Worm (Caenorhabditis elegans) whole organism, L2 larva: ENCODE measurements around the gene tra-3.
A peak's percentile ranks its signal among the peaks of the same experiment; 100 is the strongest.

ENCODE experiments used
- C34F6.9 ChIP-seq: fragments of 150-350 bp; optimal IDR thresholded peaks from 2 replicates; lab custom pipeline; 2014; ENCODE audit warnings: missing biosample characterization, missing genetic modification characterization
- F13H6.1 ChIP-seq: sonication (generic microtip); optimal IDR thresholded peaks from 2 replicates; lab custom pipeline; 2016; ENCODE audit warnings: missing genetic modification characterization, missing compliant biosample characterization
- R02D3.7 ChIP-seq: fragments of 150-350 bp; optimal IDR thresholded peaks from 2 replicates; lab custom pipeline; 2014; ENCODE audit warnings: missing biosample characterization, missing genetic modification characterization
- Y55F3AM.14 ChIP-seq: fragments of 200-800 bp; sonication (Bioruptor generic); optimal IDR thresholded peaks from 2 replicates; lab custom pipeline; 2018; ENCODE audit warnings: mild to moderate bottlenecking, missing genetic modification characterization, missing compliant biosample characterization
- ZK546.5 ChIP-seq: sonication (generic microtip); optimal IDR thresholded peaks from 2 replicates; lab custom pipeline; 2017; ENCODE audit warnings: missing biosample characterization, missing genetic modification characterization
- aly-2 ChIP-seq: fragments of 150-350 bp; optimal IDR thresholded peaks from 2 replicates; lab custom pipeline; 2014; ENCODE audit warnings: missing biosample characterization, missing genetic modification characterization
- ama-1 ChIP-seq: fragments of 150-350 bp; optimal IDR thresholded peaks from 2 replicates; lab custom pipeline; 2018; ENCODE audit warnings: inconsistent platforms
- blmp-1 ChIP-seq: sonication (generic microtip); optimal IDR thresholded peaks from 2 replicates; lab custom pipeline; 2017; ENCODE audit warnings: missing genetic modification characterization, mild to moderate bottlenecking, missing compliant biosample characterization, antibody characterized with exemption, moderate library complexity; ENCODE audit not compliant: insufficient read depth
- ceh-16 ChIP-seq: fragments of 150-350 bp; optimal IDR thresholded peaks from 2 replicates; lab custom pipeline; 2014; ENCODE audit warnings: missing biosample characterization, missing genetic modification characterization
- crh-2 ChIP-seq: sonication (generic microtip); optimal IDR thresholded peaks from 2 replicates; lab custom pipeline; 2017; ENCODE audit warnings: missing biosample characterization, missing genetic modification characterization
- elt-1 ChIP-seq: fragments of 150-350 bp; optimal IDR thresholded peaks from 2 replicates; lab custom pipeline; 2014; ENCODE audit warnings: missing biosample characterization, missing genetic modification characterization
- elt-3 ChIP-seq: sonication (generic microtip); optimal IDR thresholded peaks from 2 replicates; lab custom pipeline; 2017; ENCODE audit warnings: missing biosample characterization, missing genetic modification characterization
- fos-1 ChIP-seq: fragments of 150-350 bp; optimal IDR thresholded peaks from 2 replicates; lab custom pipeline; 2014; ENCODE audit warnings: missing biosample characterization, missing genetic modification characterization
- lin-39 ChIP-seq: fragments of 150-350 bp; optimal IDR thresholded peaks from 2 replicates; lab custom pipeline; 2014; ENCODE audit warnings: missing biosample characterization, missing genetic modification reagents, missing genetic modification characterization
- lsy-2 ChIP-seq, 2 experiments: fragments of 150-350 bp in 1 of 2; sonication (generic microtip) in 1 of 2; optimal IDR thresholded peaks; 2 replicates each; lab custom pipeline; 2014 to 2017; ENCODE audit warnings: missing biosample characterization in 2 of 2, missing genetic modification characterization in 2 of 2
- mab-5 ChIP-seq: fragments of 150-350 bp; optimal IDR thresholded peaks from 2 replicates; lab custom pipeline; 2014; ENCODE audit warnings: missing biosample characterization, missing genetic modification characterization
- mbf-1 ChIP-seq: sonication (generic microtip); optimal IDR thresholded peaks from 2 replicates; lab custom pipeline; 2017; ENCODE audit warnings: missing biosample characterization, missing genetic modification characterization
- nhr-11 ChIP-seq: fragments of 150-350 bp; optimal IDR thresholded peaks from 2 replicates; lab custom pipeline; 2014; ENCODE audit warnings: missing biosample characterization, missing genetic modification characterization
- nhr-12 ChIP-seq: fragments of 150-350 bp; optimal IDR thresholded peaks from 2 replicates; lab custom pipeline; 2014; ENCODE audit warnings: missing biosample characterization, missing genetic modification characterization
- nhr-129 ChIP-seq: fragments of 150-350 bp; optimal IDR thresholded peaks from 2 replicates; lab custom pipeline; 2014; ENCODE audit warnings: missing biosample characterization, missing genetic modification characterization
- nhr-237 ChIP-seq: fragments of 150-350 bp; optimal IDR thresholded peaks from 2 replicates; lab custom pipeline; 2014; ENCODE audit warnings: missing biosample characterization, missing genetic modification characterization
- nhr-25 ChIP-seq: fragments of 150-350 bp; sonication (generic microtip); optimal IDR thresholded peaks from 3 replicates; lab custom pipeline; 2014; ENCODE audit warnings: missing biosample characterization, missing genetic modification characterization
- nhr-6 ChIP-seq: fragments of 150-350 bp; optimal IDR thresholded peaks from 2 replicates; lab custom pipeline; 2014; ENCODE audit warnings: missing biosample characterization, missing genetic modification characterization
- peb-1 ChIP-seq: fragments of 150-350 bp; optimal IDR thresholded peaks from 2 replicates; lab custom pipeline; 2014; ENCODE audit warnings: missing biosample characterization, missing genetic modification characterization
- sem-4 ChIP-seq: fragments of 150-350 bp; optimal IDR thresholded peaks from 2 replicates; lab custom pipeline; 2014; ENCODE audit warnings: missing biosample characterization, missing genetic modification reagents, missing genetic modification characterization
- sma-3 ChIP-seq: sonication (generic microtip); optimal IDR thresholded peaks from 2 replicates; lab custom pipeline; 2016; ENCODE audit warnings: missing genetic modification reagents, missing genetic modification characterization, missing compliant biosample characterization
- sma-9 ChIP-seq, 2 experiments: fragments of 150-350 bp in 1 of 2; sonication (generic microtip) in 1 of 2; optimal IDR thresholded peaks; 2 replicates each; lab custom pipeline; 2014 to 2016; ENCODE audit warnings: missing genetic modification characterization in 2 of 2, mild to moderate bottlenecking in 1 of 2, missing biosample characterization in 1 of 2, missing compliant biosample characterization in 1 of 2, missing genetic modification reagents in 1 of 2, moderate library complexity in 1 of 2
- zag-1 ChIP-seq: fragments of 150-350 bp; optimal IDR thresholded peaks from 2 replicates; lab custom pipeline; 2014; ENCODE audit warnings: missing biosample characterization, missing genetic modification characterization
- ztf-1 ChIP-seq: fragments of 200-800 bp; sonication (Bioruptor generic); conservative IDR thresholded peaks from 2 replicates; pipeline ENCODE4 v1.3.6; 2022; ENCODE audit warnings: missing genetic modification characterization, missing compliant biosample characterization
- ztf-11 ChIP-seq: sonication (generic microtip); optimal IDR thresholded peaks from 2 replicates; lab custom pipeline; 2017; ENCODE audit warnings: missing biosample characterization, missing genetic modification characterization
- ztf-4 ChIP-seq: fragments of 150-350 bp; optimal IDR thresholded peaks from 2 replicates; lab custom pipeline; 2014; ENCODE audit warnings: missing biosample characterization, missing genetic modification characterization

Gene tra-3

ce11 chrIV:14393838-14394237, 50.1 kb downstream of the tra-3 start, which contains the start of gene clc-8:
clc-8 (plus strand) TSS chrIV:14394138.
- no peak for TF ChIP-seq nhr-12 (tag; lab: Kevin White, UChicago)
- no peak for TF ChIP-seq Y55F3AM.14
- no peak for TF ChIP-seq ztf-11 (tag; lab: Kevin White, UChicago)

- TF ChIP-seq nhr-25 (tag; lab: Kevin White, UChicago) (peak; percentile 34), Y55F3AM.14 (no peak), sma-3 (GFP tag; lab: Kevin White, UChicago) (peak; percentile 26), C34F6.9 (no peak), blmp-1 (tag; lab: Kevin White, UChicago) (peak; percentile 27), nhr-129 (tag; lab: Kevin White, UChicago) (peak; percentile 44), sem-4 (tag; lab: Kevin White, UChicago) (peak; percentile 18), nhr-6 (tag; lab: Kevin White, UChicago) (no peak), F13H6.1 (no peak)
Measured at ce11 chrIV:14391746-14392145, 52.2 kb downstream of the tra-3 start.

DNA sequence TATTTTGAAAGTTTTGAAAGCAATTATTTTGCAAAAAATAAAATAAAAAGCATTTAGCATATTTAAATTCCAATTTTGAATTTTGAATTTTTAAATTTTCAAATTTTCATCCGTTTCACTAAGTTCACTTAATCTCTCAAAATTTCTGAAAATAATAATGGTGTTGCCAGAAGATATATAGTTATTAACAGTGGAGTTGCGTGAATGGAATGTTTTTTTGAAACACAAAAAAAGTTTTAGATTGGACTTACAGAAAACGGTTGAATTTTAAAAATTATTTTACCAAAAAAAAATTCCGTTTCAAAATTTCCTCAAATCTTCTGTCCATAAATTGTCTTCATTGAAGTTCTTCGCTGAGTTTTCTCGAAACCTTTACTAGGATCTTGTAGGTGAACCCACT, 52.7 kb downstream of the tra-3 start:
- no peak for TF ChIP-seq elt-1 (tag; lab: Kevin White, UChicago)
- TF ChIP-seq crh-2 (tag; lab: Kevin White, UChicago): no peak
- no peak for TF ChIP-seq zag-1 (tag; lab: Kevin White, UChicago)
- no peak for TF ChIP-seq lin-39 (tag; lab: Kevin White, UChicago)
- TF ChIP-seq nhr-11 (tag; lab: Kevin White, UChicago): no peak
- no peak for TF ChIP-seq nhr-12 (tag; lab: Kevin White, UChicago)
- TF ChIP-seq ama-1 (lab: Kevin White, UChicago): no peak
- TF ChIP-seq F13H6.1: no peak
- TF ChIP-seq sem-4 (tag; lab: Kevin White, UChicago): no peak
- TF ChIP-seq C34F6.9: no peak
- TF ChIP-seq elt-3 (tag; lab: Kevin White, UChicago): no peak
- no peak for TF ChIP-seq ZK546.5 (tag; lab: Kevin White, UChicago)
- TF ChIP-seq nhr-25 (tag; lab: Kevin White, UChicago): no peak
- no peak for TF ChIP-seq mbf-1
- TF ChIP-seq ztf-1 (GFP tag; lab: Robert Waterston, UW): no peak
- TF ChIP-seq sma-3 (GFP tag; lab: Kevin White, UChicago): no peak
- no peak for TF ChIP-seq R02D3.7 (tag; lab: Kevin White, UChicago)
- no peak for TF ChIP-seq Y55F3AM.14

DNA sequence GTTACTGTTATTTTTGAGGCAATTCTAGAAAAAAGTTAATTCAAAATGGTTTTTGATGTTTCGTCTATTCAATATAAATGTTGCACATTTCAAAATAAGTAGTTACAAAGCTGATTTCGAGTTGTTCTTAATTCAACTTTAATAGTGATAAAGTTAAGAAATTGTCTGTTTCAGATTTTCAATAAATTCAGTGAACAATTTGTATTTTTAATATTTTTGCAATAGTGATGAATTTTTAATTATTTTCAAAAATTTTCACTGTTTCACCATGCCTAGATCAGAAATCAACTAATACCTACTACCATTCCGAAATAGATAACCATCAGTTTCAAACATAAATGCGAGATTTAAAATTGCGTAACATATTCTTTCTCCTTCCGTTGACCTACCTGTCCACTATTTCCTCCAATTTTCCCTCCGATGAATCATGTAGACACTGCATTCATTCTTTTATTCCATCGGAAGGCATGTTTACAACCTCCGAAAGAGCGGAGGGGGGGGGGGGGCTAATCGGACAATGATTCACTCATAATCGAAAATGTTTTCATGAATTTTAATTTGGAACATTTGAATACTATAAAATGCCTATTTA, 53.9 kb downstream of the tra-3 start:
- peak; percentile 14 for TF ChIP-seq nhr-129 (tag; lab: Kevin White, UChicago)
- no peak for TF ChIP-seq nhr-12 (tag; lab: Kevin White, UChicago)
- TF ChIP-seq aly-2: no peak
- peak; percentile 15 for TF ChIP-seq nhr-25 (tag; lab: Kevin White, UChicago)
- no peak for TF ChIP-seq elt-3 (tag; lab: Kevin White, UChicago)
- peak; percentile 10 for TF ChIP-seq sem-4 (tag; lab: Kevin White, UChicago)
- TF ChIP-seq, all 48 proteins: peak for 3

- TF ChIP-seq peb-1 (tag; lab: Kevin White, UChicago) (no peak), ceh-16 (tag; lab: Kevin White, UChicago) (peak; percentile 10), ztf-4 (no peak), nhr-25 (tag; lab: Kevin White, UChicago) (peak; percentile 35), R02D3.7 (tag; lab: Kevin White, UChicago) (no peak), blmp-1 (tag; lab: Kevin White, UChicago) (peak; percentile 47), fos-1 (tag; lab: Kevin White, UChicago) (peak; percentile 10), nhr-129 (tag; lab: Kevin White, UChicago) (peak; percentile 65)
Measured at ce11 chrIV:14389070-14389469, 54.9 kb downstream of the tra-3 start.

- TF ChIP-seq nhr-129 (tag; lab: Kevin White, UChicago) (no peak), mab-5 (tag; lab: Kevin White, UChicago) (no peak), ceh-16 (tag; lab: Kevin White, UChicago) (no peak), fos-1 (tag; lab: Kevin White, UChicago) (no peak), lsy-2 (tag; optimal IDR thresholded peaks at IDR 0.05; lab: Kevin White, UChicago) (no peak), nhr-237 (no peak), nhr-11 (tag; lab: Kevin White, UChicago) (no peak), sma-9 (GFP tag; optimal IDR thresholded peaks at IDR 0.05; lab: Kevin White, UChicago) (no peak), sma-9 (tag; optimal IDR thresholded peaks at IDR 0.05; lab: Kevin White, UChicago) (no peak), elt-1 (tag; lab: Kevin White, UChicago) (no peak), nhr-12 (tag; lab: Kevin White, UChicago) (no peak), lin-39 (tag; lab: Kevin White, UChicago) (no peak)
- TF ChIP-seq, all 48 proteins: peak for 0
Measured at ce11 chrIV:14387766-14388553, 56.0 kb downstream of the tra-3 start.
